Worm (Caenorhabditis elegans) whole organism, midembryonic: Measurements from ENCODE around the gene K11D12.7.

Experiments used
- T22C8.4 ChIP-seq: fragments of 200-800 bp; sonication (Bioruptor generic); IDR thresholded peaks from 2 replicates; pipeline ENCODE4 v1.3.6; 2022; ENCODE audit warnings: missing genetic modification characterization, missing compliant biosample characterization
- cog-1 ChIP-seq: sonication (generic microtip); optimal IDR thresholded peaks from 2 replicates; lab custom pipeline; 2016; ENCODE audit warnings: missing genetic modification characterization, missing compliant biosample characterization
- flt-1 ChIP-seq: fragments of 200-800 bp; sonication (Bioruptor generic); IDR thresholded peaks from 2 replicates; pipeline ENCODE4 v1.3.6; 2022; ENCODE audit warnings: missing genetic modification characterization, missing compliant biosample characterization
- klf-2 ChIP-seq: fragments of 200-800 bp; sonication (Bioruptor generic); conservative IDR thresholded peaks from 2 replicates; pipeline ENCODE4 v1.3.6; 2022; ENCODE audit warnings: missing genetic modification reagents, missing genetic modification characterization, missing compliant biosample characterization
- med-1 ChIP-seq: sonication (generic microtip); optimal IDR thresholded peaks from 2 replicates; lab custom pipeline; 2017; ENCODE audit warnings: missing genetic modification characterization, mild to moderate bottlenecking, missing compliant biosample characterization, antibody characterized with exemption, missing genetic modification reagents; ENCODE audit not compliant: insufficient read depth
- ref-1 ChIP-seq: fragments of 200-800 bp; sonication (Bioruptor generic); conservative IDR thresholded peaks from 2 replicates; pipeline ENCODE4 v1.3.6; 2022; ENCODE audit warnings: missing genetic modification reagents, missing genetic modification characterization, missing compliant biosample characterization
- tab-1 ChIP-seq: fragments of 200-800 bp; sonication (Bioruptor generic); IDR thresholded peaks from 2 replicates; pipeline ENCODE4 v1.3.6; 2022; ENCODE audit warnings: missing genetic modification characterization, missing compliant biosample characterization

DNA sequence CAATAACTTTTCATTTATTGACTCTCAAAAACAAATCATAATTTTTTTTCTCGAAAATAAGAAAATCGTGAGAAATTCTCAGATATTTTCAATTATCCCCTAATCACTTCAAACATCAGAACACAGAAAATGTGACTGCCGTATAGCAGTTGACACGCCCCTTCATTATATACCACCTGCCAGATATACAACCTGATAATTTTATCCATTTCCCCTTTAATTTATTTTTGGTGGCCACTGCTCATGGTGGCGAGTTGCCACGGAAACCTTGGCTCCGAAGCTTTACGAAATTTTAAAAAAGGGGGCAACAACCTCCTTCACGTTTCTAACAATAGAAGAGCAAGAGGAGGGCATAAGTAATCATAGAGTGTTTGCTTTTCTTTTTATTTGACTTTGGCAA lies 19.5 kb downstream of the K11D12.7 start:
- TF ChIP-seq cog-1 (tag; lab: Kevin White, UChicago) = no peak
- no peak for TF ChIP-seq klf-2 (GFP tag; lab: Robert Waterston, UW)
- no peak for TF ChIP-seq med-1 (GFP tag; lab: Kevin White, UChicago)
- TF ChIP-seq T22C8.4 (GFP tag; lab: Robert Waterston, UW) = no peak
- TF ChIP-seq flt-1 (GFP tag; lab: Robert Waterston, UW) = no peak
- TF ChIP-seq tab-1 (GFP tag; lab: Robert Waterston, UW) = no peak
- TF ChIP-seq ref-1 (GFP tag; lab: Robert Waterston, UW) = no peak
